Worm (Caenorhabditis elegans): ENCODE measurements around the gene insc-1.

Gene insc-1

ce11 chrII:7326997-7327396 lies 31.7 kb upstream of the insc-1 start:
- TF ChIP-seq klf-2 (GFP tag; conservative IDR thresholded peaks at IDR 0.05): no peak
- no peak for TF ChIP-seq flt-1 (GFP tag; IDR thresholded peaks at IDR 0.05)
- TF ChIP-seq T22C8.4 (GFP tag; IDR thresholded peaks at IDR 0.05): no peak
- TF ChIP-seq med-1 (GFP tag; optimal IDR thresholded peaks at IDR 0.05; ENCODE audit: insufficient read depth): no peak
- TF ChIP-seq ztf-23 (GFP tag; IDR thresholded peaks at IDR 0.05): no peak

ce11 chrII:7331224-7331623 lies 27.5 kb upstream of the insc-1 start, which contains the start of gene npax-1:
Gene npax-1, minus strand, starts transcription at chrII:7331324.
- TF ChIP-seq med-1 (GFP tag; optimal IDR thresholded peaks at IDR 0.05; ENCODE audit: insufficient read depth) (no peak), flt-1 (GFP tag; IDR thresholded peaks at IDR 0.05) (no peak), ztf-23 (GFP tag; IDR thresholded peaks at IDR 0.05) (no peak), ref-1 (GFP tag; conservative IDR thresholded peaks at IDR 0.05) (no peak), cog-1 (tag; optimal IDR thresholded peaks at IDR 0.05) (no peak), klf-2 (GFP tag; conservative IDR thresholded peaks at IDR 0.05) (no peak), T22C8.4 (GFP tag; IDR thresholded peaks at IDR 0.05) (no peak), ztf-29 (GFP tag; IDR thresholded peaks at IDR 0.05) (no peak), tab-1 (GFP tag; IDR thresholded peaks at IDR 0.05) (no peak)

ce11 chrII:7337469-7337893 lies 21.2 kb upstream of the insc-1 start:
- TF ChIP-seq ztf-23 (GFP tag; IDR thresholded peaks at IDR 0.05) (no peak), cog-1 (tag; optimal IDR thresholded peaks at IDR 0.05) (peak; percentile 15)

- TF ChIP-seq flt-1 (GFP tag; IDR thresholded peaks at IDR 0.05): no peak
- no peak for TF ChIP-seq tab-1 (GFP tag; IDR thresholded peaks at IDR 0.05)
- no peak for TF ChIP-seq T22C8.4 (GFP tag; IDR thresholded peaks at IDR 0.05)
- no peak for TF ChIP-seq cog-1 (tag; optimal IDR thresholded peaks at IDR 0.05)
- no peak for TF ChIP-seq ref-1 (GFP tag; conservative IDR thresholded peaks at IDR 0.05)
- no peak for TF ChIP-seq ztf-29 (GFP tag; IDR thresholded peaks at IDR 0.05)
- TF ChIP-seq ztf-23 (GFP tag; IDR thresholded peaks at IDR 0.05): no peak
- TF ChIP-seq klf-2 (GFP tag; conservative IDR thresholded peaks at IDR 0.05): no peak
These were observed 19.7 kb upstream of the insc-1 start, which contains the start of gene nhr-21 for ce11 chrII:7338995-7339394. Gene nhr-21, plus strand, starts transcription at chrII:7339229.

ce11 chrII:7340703-7341102 lies 18.0 kb upstream of the insc-1 start:
- no peak for TF ChIP-seq T22C8.4 (GFP tag; IDR thresholded peaks at IDR 0.05)
- no peak for TF ChIP-seq med-1 (GFP tag; optimal IDR thresholded peaks at IDR 0.05; ENCODE audit: insufficient read depth)
- TF ChIP-seq ztf-23 (GFP tag; IDR thresholded peaks at IDR 0.05): no peak
- no peak for TF ChIP-seq ztf-29 (GFP tag; IDR thresholded peaks at IDR 0.05)
- no peak for TF ChIP-seq flt-1 (GFP tag; IDR thresholded peaks at IDR 0.05)
- TF ChIP-seq klf-2 (GFP tag; conservative IDR thresholded peaks at IDR 0.05): no peak
- no peak for TF ChIP-seq tab-1 (GFP tag; IDR thresholded peaks at IDR 0.05)
- no peak for TF ChIP-seq ref-1 (GFP tag; conservative IDR thresholded peaks at IDR 0.05)
- no peak for TF ChIP-seq cog-1 (tag; optimal IDR thresholded peaks at IDR 0.05)

ce11 chrII:7341572-7342303 lies 17.0 kb upstream of the insc-1 start:
- TF ChIP-seq T22C8.4 (GFP tag; IDR thresholded peaks at IDR 0.05) (no peak), klf-2 (GFP tag; conservative IDR thresholded peaks at IDR 0.05) (no peak), ztf-23 (GFP tag; IDR thresholded peaks at IDR 0.05) (no peak), ref-1 (GFP tag; conservative IDR thresholded peaks at IDR 0.05) (no peak), ztf-29 (GFP tag; IDR thresholded peaks at IDR 0.05) (no peak), med-1 (GFP tag; optimal IDR thresholded peaks at IDR 0.05; ENCODE audit: insufficient read depth) (no peak), cog-1 (tag; optimal IDR thresholded peaks at IDR 0.05) (no peak), flt-1 (GFP tag; IDR thresholded peaks at IDR 0.05) (no peak), tab-1 (GFP tag; IDR thresholded peaks at IDR 0.05) (no peak)

ce11 chrII:7342884-7343283 lies 15.8 kb upstream of the insc-1 start:
- TF ChIP-seq ref-1 (GFP tag; conservative IDR thresholded peaks at IDR 0.05): no peak
- TF ChIP-seq cog-1 (tag; optimal IDR thresholded peaks at IDR 0.05): no peak
- TF ChIP-seq tab-1 (GFP tag; IDR thresholded peaks at IDR 0.05): no peak
- no peak for TF ChIP-seq klf-2 (GFP tag; conservative IDR thresholded peaks at IDR 0.05)
- TF ChIP-seq ztf-23 (GFP tag; IDR thresholded peaks at IDR 0.05): no peak

ce11 chrII:7343668-7344067 lies 15.0 kb upstream of the insc-1 start:
- TF ChIP-seq ref-1 (GFP tag; conservative IDR thresholded peaks at IDR 0.05): no peak
- 0 out of 2 replicates have a peak, but pooled peaks have one; percentile 9 for TF ChIP-seq ztf-29 (GFP tag; IDR thresholded peaks at IDR 0.05)

- TF ChIP-seq flt-1 (GFP tag; IDR thresholded peaks at IDR 0.05): no peak
- TF ChIP-seq ztf-29 (GFP tag; IDR thresholded peaks at IDR 0.05): no peak
- TF ChIP-seq ref-1 (GFP tag; conservative IDR thresholded peaks at IDR 0.05): no peak
- no peak for TF ChIP-seq klf-2 (GFP tag; conservative IDR thresholded peaks at IDR 0.05)
- no peak for TF ChIP-seq cog-1 (tag; optimal IDR thresholded peaks at IDR 0.05)
- no peak for TF ChIP-seq ztf-23 (GFP tag; IDR thresholded peaks at IDR 0.05)
- no peak for TF ChIP-seq med-1 (GFP tag; optimal IDR thresholded peaks at IDR 0.05; ENCODE audit: insufficient read depth)
- TF ChIP-seq tab-1 (GFP tag; IDR thresholded peaks at IDR 0.05): no peak
- no peak for TF ChIP-seq T22C8.4 (GFP tag; IDR thresholded peaks at IDR 0.05)
These were observed 12.8 kb upstream of the insc-1 start for ce11 chrII:7345858-7346257.

ce11 chrII:7348063-7348462 lies 10.6 kb upstream of the insc-1 start:
- TF ChIP-seq klf-2 (GFP tag; conservative IDR thresholded peaks at IDR 0.05): no peak
- no peak for TF ChIP-seq cog-1 (tag; optimal IDR thresholded peaks at IDR 0.05)
- no peak for TF ChIP-seq tab-1 (GFP tag; IDR thresholded peaks at IDR 0.05)
- no peak for TF ChIP-seq med-1 (GFP tag; optimal IDR thresholded peaks at IDR 0.05; ENCODE audit: insufficient read depth)
- TF ChIP-seq T22C8.4 (GFP tag; IDR thresholded peaks at IDR 0.05): no peak
- TF ChIP-seq ztf-29 (GFP tag; IDR thresholded peaks at IDR 0.05): no peak

Data from whole organism, midembryonic.